Worm (Caenorhabditis elegans) whole organism, L4 larva: ENCODE data around the gene igdb-1.

Source experiments
- D1046.2 ChIP-seq: fragments of 200-800 bp; sonication (Bioruptor generic); IDR thresholded peaks from 2 replicates; pipeline ENCODE4 v1.3.6; 2022; ENCODE audit warnings: missing genetic modification characterization, missing compliant biosample characterization
- F37D6.2 ChIP-seq: sonication (generic microtip); optimal IDR thresholded peaks from 2 replicates; lab custom pipeline; 2016; ENCODE audit warnings: mild to moderate bottlenecking, missing genetic modification characterization, missing compliant biosample characterization
- F49E8.2 ChIP-seq: sonication (generic microtip); optimal IDR thresholded peaks from 2 replicates; lab custom pipeline; 2016; ENCODE audit warnings: missing compliant biosample characterization, mild to moderate bottlenecking, missing genetic modification characterization, borderline replicate concordance
- R02D3.7 ChIP-seq: fragments of 150-350 bp; sonication (generic microtip); optimal IDR thresholded peaks from 3 replicates; lab custom pipeline; 2014; ENCODE audit warnings: missing biosample characterization, missing genetic modification characterization
- T20F7.1 ChIP-seq: fragments of 200-800 bp; sonication (Bioruptor generic); optimal IDR thresholded peaks from 2 replicates; lab custom pipeline; 2018; ENCODE audit warnings: mild to moderate bottlenecking, missing genetic modification characterization, missing compliant biosample characterization
- Y48G9A.11 ChIP-seq: fragments of 200-800 bp; sonication (Bioruptor generic); IDR thresholded peaks from 2 replicates; pipeline ENCODE4 v1.3.6; 2022; ENCODE audit warnings: missing genetic modification reagents, missing genetic modification characterization, missing compliant biosample characterization
- arid-1 ChIP-seq: fragments of 200-800 bp; sonication (Bioruptor generic); conservative IDR thresholded peaks from 2 replicates; pipeline ENCODE4 v1.3.6; 2022; ENCODE audit warnings: missing genetic modification reagents, missing genetic modification characterization, missing compliant biosample characterization
- ceh-20 ChIP-seq: fragments of 200-800 bp; sonication (Bioruptor generic); IDR thresholded peaks from 2 replicates; pipeline ENCODE4 v1.3.6; 2022; ENCODE audit warnings: missing genetic modification reagents, missing genetic modification characterization, missing compliant biosample characterization
- ceh-28 ChIP-seq: fragments of 150-350 bp; optimal IDR thresholded peaks from 2 replicates; lab custom pipeline; 2014; ENCODE audit warnings: missing biosample characterization, missing genetic modification reagents, missing genetic modification characterization
- ceh-44 ChIP-seq: fragments of 200-800 bp; sonication (Bioruptor generic); IDR thresholded peaks from 2 replicates; pipeline ENCODE4 v1.3.6; 2022; ENCODE audit warnings: missing genetic modification reagents, missing genetic modification characterization, missing compliant biosample characterization
- ceh-82 ChIP-seq: sonication (generic microtip); optimal IDR thresholded peaks from 2 replicates; lab custom pipeline; 2017; ENCODE audit warnings: missing biosample characterization, missing genetic modification characterization
- dmd-8 ChIP-seq: fragments of 200-800 bp; sonication (Bioruptor generic); IDR thresholded peaks from 2 replicates; pipeline ENCODE4 v1.3.6; 2022; ENCODE audit warnings: missing genetic modification characterization, missing compliant biosample characterization
- dpl-1 ChIP-seq: fragments of 150-350 bp; optimal IDR thresholded peaks from 2 replicates; lab custom pipeline; 2014; ENCODE audit warnings: missing biosample characterization, missing genetic modification reagents, missing genetic modification characterization
- duxl-1 ChIP-seq: sonication (generic microtip); optimal IDR thresholded peaks from 2 replicates; lab custom pipeline; 2016; ENCODE audit warnings: mild to moderate bottlenecking, missing genetic modification characterization, moderate library complexity, missing compliant biosample characterization; ENCODE audit not compliant: poor library complexity
- dve-1 ChIP-seq: sonication (generic microtip); optimal IDR thresholded peaks from 2 replicates; lab custom pipeline; 2017; ENCODE audit warnings: antibody characterized with exemption, mild to moderate bottlenecking, missing genetic modification characterization, missing compliant biosample characterization; ENCODE audit not compliant: insufficient read depth
- fkh-10 ChIP-seq: fragments of 150-350 bp; optimal IDR thresholded peaks from 2 replicates; lab custom pipeline; 2014; ENCODE audit warnings: missing biosample characterization, missing genetic modification reagents, missing genetic modification characterization
- gei-8 ChIP-seq: fragments of 200-800 bp; sonication (Bioruptor generic); optimal IDR thresholded peaks from 2 replicates; lab custom pipeline; 2018; ENCODE audit warnings: mild to moderate bottlenecking, missing genetic modification characterization, missing compliant biosample characterization
- lin-1 ChIP-seq: fragments of 200-800 bp; sonication (Bioruptor generic); IDR thresholded peaks from 2 replicates; pipeline ENCODE4 v1.3.6; 2022; ENCODE audit warnings: missing genetic modification reagents, missing genetic modification characterization, missing compliant biosample characterization
- lin-15B ChIP-seq: fragments of 150-350 bp; sonication (generic microtip); optimal IDR thresholded peaks from 3 replicates; lab custom pipeline; 2014; ENCODE audit warnings: missing biosample characterization, missing genetic modification characterization
- lin-29 ChIP-seq: fragments of 200-800 bp; sonication (Bioruptor generic); IDR thresholded peaks from 2 replicates; pipeline ENCODE4 v1.3.6; 2022; ENCODE audit warnings: missing genetic modification reagents, missing genetic modification characterization, missing compliant biosample characterization
- lin-38 ChIP-seq: fragments of 200-800 bp; sonication (Bioruptor generic); IDR thresholded peaks from 2 replicates; pipeline ENCODE4 v1.3.6; 2022; ENCODE audit warnings: missing genetic modification reagents, missing genetic modification characterization, missing compliant biosample characterization
- lin-39 ChIP-seq: fragments of 150-350 bp; optimal IDR thresholded peaks from 2 replicates; lab custom pipeline; 2014; ENCODE audit warnings: missing biosample characterization, missing genetic modification reagents, missing genetic modification characterization
- lsy-2 ChIP-seq, 2 experiments: fragments of 150-350 bp in 1 of 2; sonication (generic microtip) in 1 of 2; optimal IDR thresholded peaks; 2 replicates each; lab custom pipeline; 2014 to 2017; ENCODE audit warnings: missing biosample characterization in 2 of 2, missing genetic modification characterization in 2 of 2
- mes-2 ChIP-seq: sonication (generic microtip); optimal IDR thresholded peaks from 2 replicates; lab custom pipeline; 2016; ENCODE audit warnings: missing genotype, mild to moderate bottlenecking, missing genetic modification characterization, missing compliant biosample characterization; ENCODE audit not compliant: poor library complexity, severe bottlenecking
- mxl-2 ChIP-seq: fragments of 200-800 bp; sonication (Bioruptor generic); conservative IDR thresholded peaks from 2 replicates; pipeline ENCODE4 v1.3.6; 2022; ENCODE audit warnings: missing genetic modification reagents, missing genetic modification characterization, missing compliant biosample characterization
- mxl-3 ChIP-seq: fragments of 200-800 bp; sonication (Bioruptor generic); optimal IDR thresholded peaks from 2 replicates; lab custom pipeline; 2018; ENCODE audit warnings: mild to moderate bottlenecking, missing genetic modification characterization, missing compliant biosample characterization
- nhr-10 ChIP-seq: fragments of 150-350 bp; optimal IDR thresholded peaks from 2 replicates; lab custom pipeline; 2014; ENCODE audit warnings: missing biosample characterization, missing genetic modification characterization
- nhr-11 ChIP-seq: fragments of 150-350 bp; optimal IDR thresholded peaks from 2 replicates; lab custom pipeline; 2014; ENCODE audit warnings: missing biosample characterization, missing genetic modification characterization
- nhr-41 ChIP-seq: fragments of 200-800 bp; sonication (Bioruptor generic); IDR thresholded peaks from 2 replicates; pipeline ENCODE4 v1.3.6; 2022; ENCODE audit warnings: missing genetic modification reagents, missing genetic modification characterization, missing compliant biosample characterization
- php-3 ChIP-seq: fragments of 200-800 bp; sonication (Bioruptor generic); IDR thresholded peaks from 2 replicates; pipeline ENCODE4 v1.3.6; 2022; ENCODE audit warnings: missing genetic modification reagents, missing genetic modification characterization, missing compliant biosample characterization
- pqm-1 ChIP-seq: sonication (generic microtip); optimal IDR thresholded peaks from 2 replicates; lab custom pipeline; 2017; ENCODE audit warnings: missing biosample characterization, missing genetic modification characterization
- saeg-2 ChIP-seq: fragments of 200-800 bp; sonication (Bioruptor generic); IDR thresholded peaks from 2 replicates; pipeline ENCODE4 v1.3.6; 2022; ENCODE audit warnings: missing genetic modification reagents, missing genetic modification characterization, missing compliant biosample characterization
- sdz-12 ChIP-seq: fragments of 200-800 bp; sonication (Bioruptor generic); optimal IDR thresholded peaks from 2 replicates; lab custom pipeline; 2018; ENCODE audit warnings: mild to moderate bottlenecking, missing genetic modification characterization, missing compliant biosample characterization
- snpc-1.2 ChIP-seq: fragments of 200-800 bp; sonication (Bioruptor generic); IDR thresholded peaks from 2 replicates; pipeline ENCODE4 v1.3.6; 2022; ENCODE audit warnings: missing genetic modification reagents, missing genetic modification characterization, missing compliant biosample characterization
- snpc-4 ChIP-seq: fragments of 150-350 bp; optimal IDR thresholded peaks from 2 replicates; lab custom pipeline; 2014; ENCODE audit warnings: missing biosample characterization, missing genetic modification characterization
- spr-1 ChIP-seq: sonication (generic microtip); optimal IDR thresholded peaks from 2 replicates; lab custom pipeline; 2016; ENCODE audit warnings: mild to moderate bottlenecking, missing genetic modification characterization, missing compliant biosample characterization
- spr-3 ChIP-seq: fragments of 200-800 bp; sonication (Bioruptor generic); optimal IDR thresholded peaks from 2 replicates; lab custom pipeline; 2018; ENCODE audit warnings: mild to moderate bottlenecking, missing genetic modification characterization, missing compliant biosample characterization
- unc-62 ChIP-seq, 3 experiments: fragments of 150-350 bp in 1 of 3; sonication (generic microtip); optimal IDR thresholded peaks in 2 of 3; peaks in 1 of 3; 1 replicate in 1 of 3; 2 replicates in 2 of 3; lab custom pipeline; 2014 to 2017; ENCODE audit warnings: missing biosample characterization in 3 of 3, missing genetic modification characterization in 3 of 3, missing genetic modification reagents in 3 of 3, missing genotype in 1 of 3
- zip-2 ChIP-seq: fragments of 150-350 bp; optimal IDR thresholded peaks from 2 replicates; lab custom pipeline; 2014; ENCODE audit warnings: missing biosample characterization, missing genetic modification characterization

Gene igdb-1

ce11 chrIV:12451225-12451831 lies 27.5 kb upstream of the igdb-1 start, which contains the start of gene dpy-26:
Gene dpy-26, minus strand, starts transcription at chrIV:12451335.
- TF ChIP-seq F49E8.2 (tag; lab: Kevin White, UChicago) (peak; percentile 20), dmd-8 (no peak), dpl-1 (GFP tag; lab: Kevin White, UChicago) (peak; percentile 45), fkh-10 (GFP tag; lab: Kevin White, UChicago) (peak; percentile 3), T20F7.1 (peak; percentile 95), R02D3.7 (tag; lab: Kevin White, UChicago) (no peak), mes-2 (tag; lab: Kevin White, UChicago) (peak; percentile 60)

- TF ChIP-seq mes-2 (tag; lab: Kevin White, UChicago): no peak
- TF ChIP-seq lsy-2 (tag; optimal IDR thresholded peaks at IDR 0.05; lab: Kevin White, UChicago): no peak
- TF ChIP-seq nhr-10: no peak
- no peak for TF ChIP-seq nhr-11 (tag; lab: Kevin White, UChicago)
- TF ChIP-seq lin-29: no peak
- no peak for TF ChIP-seq dve-1
- no peak for TF ChIP-seq R02D3.7 (tag; lab: Kevin White, UChicago)
- TF ChIP-seq mxl-2 (GFP tag; lab: Robert Waterston, UW): no peak
- TF ChIP-seq ceh-82 (tag; lab: Kevin White, UChicago): no peak
- TF ChIP-seq snpc-4 (tag; lab: Kevin White, UChicago): no peak
- no peak for TF ChIP-seq ceh-44 (GFP tag; lab: Robert Waterston, UW)
- TF ChIP-seq duxl-1: no peak
- no peak for TF ChIP-seq ceh-20 (GFP tag; lab: Robert Waterston, UW)
- no peak for TF ChIP-seq arid-1 (GFP tag; lab: Robert Waterston, UW)
- TF ChIP-seq spr-3 (GFP tag; lab: Kevin White, UChicago): no peak
- no peak for TF ChIP-seq F37D6.2 (tag; lab: Kevin White, UChicago)
- no peak for TF ChIP-seq saeg-2
- no peak for TF ChIP-seq unc-62 (GFP tag; optimal IDR thresholded peaks at IDR 0.05 in 1 of 2; lab: Kevin White, UChicago)
- no peak for TF ChIP-seq unc-62 (tag; optimal IDR thresholded peaks at IDR 0.05; lab: Kevin White, UChicago)
These were observed 24.7 kb upstream of the igdb-1 start, which contains the start of gene spe-44 for ce11 chrIV:12454115-12454514. Gene spe-44, minus strand, starts transcription at chrIV:12454215.

ce11 chrIV:12454750-12455149 lies 24.1 kb upstream of the igdb-1 start, which contains the start of gene smz-1:
Gene smz-1, plus strand, starts transcription at chrIV:12455050.
- TF ChIP-seq lin-15B (tag; lab: Kevin White, UChicago) (no peak), T20F7.1 (no peak), pqm-1 (no peak), gei-8 (GFP tag; lab: Kevin White, UChicago) (no peak), mxl-3 (no peak), ceh-28 (no peak), spr-3 (GFP tag; lab: Kevin White, UChicago) (no peak)

ce11 chrIV:12456613-12457012 lies 22.2 kb upstream of the igdb-1 start, which contains the start of gene C25G4.7:
Gene C25G4.7, plus strand, starts transcription at chrIV:12456913.
- TF ChIP-seq sdz-12 (no peak), nhr-41 (GFP tag; lab: Robert Waterston, UW) (no peak), lin-1 (GFP tag; lab: Robert Waterston, UW) (no peak), lin-39 (no peak), R02D3.7 (tag; lab: Kevin White, UChicago) (no peak), spr-1 (no peak), unc-62 (GFP tag; optimal IDR thresholded peaks at IDR 0.05 in 1 of 2; lab: Kevin White, UChicago) (no peak), unc-62 (tag; optimal IDR thresholded peaks at IDR 0.05; lab: Kevin White, UChicago) (no peak), Y48G9A.11 (GFP tag; lab: Robert Waterston, UW) (no peak), zip-2 (tag; lab: Kevin White, UChicago) (no peak), snpc-1.2 (GFP tag; lab: Robert Waterston, UW) (no peak), lin-38 (GFP tag; lab: Robert Waterston, UW) (no peak), mes-2 (tag; lab: Kevin White, UChicago) (no peak), D1046.2 (no peak), php-3 (no peak), ceh-20 (GFP tag; lab: Robert Waterston, UW) (no peak)
